Fruit fly (Drosophila melanogaster): ENCODE data around the gene CG31789.

Gene CG31789

dm6 chr2L:18621357-18622211, 15.9 kb downstream of the CG31789 start (continued):
- TF ChIP-seq bowl (GFP tag; IDR thresholded peaks at IDR 0.05) (no peak), CG6175 (GFP tag; IDR thresholded peaks at IDR 0.05) (peak; percentile 55; the same call in 1 of the 3 replicates), CG10147 (GFP tag; optimal IDR thresholded peaks at IDR 0.05) (peak; percentile 71), Dip2 (GFP tag; IDR thresholded peaks at IDR 0.05) (no peak), CG9215 (GFP tag; IDR thresholded peaks at IDR 0.05) (peak; percentile 78), Tbp (GFP tag; optimal IDR thresholded peaks at IDR 0.05) (no peak), wek (GFP tag; optimal IDR thresholded peaks at IDR 0.05) (peak; percentile 6), Blimp-1 (GFP tag; optimal IDR thresholded peaks at IDR 0.05) (peak; percentile 83), CG11085 (GFP tag; IDR thresholded peaks at IDR 0.05) (0 out of 2 replicates have a peak, but pooled peaks have one; percentile 67), CG12391 (tag; optimal IDR thresholded peaks at IDR 0.05) (peak; percentile 85), pho (GFP tag; optimal IDR thresholded peaks at IDR 0.05) (peak; percentile 80), Lpt (GFP tag; optimal IDR thresholded peaks at IDR 0.05) (no peak), CG4404 (GFP tag; IDR thresholded peaks at IDR 0.05) (peak; percentile 37; the same call in 1 of the 2 replicates), CG32772 (GFP tag; IDR thresholded peaks at IDR 0.05) (peak; percentile 78), CG17912 (GFP tag; optimal IDR thresholded peaks at IDR 0.05) (peak; percentile 19), Ravus (GFP tag; IDR thresholded peaks at IDR 0.05) (peak; percentile 9; the same call in 1 of the 2 replicates), CG2120 (GFP tag; optimal IDR thresholded peaks at IDR 0.05) (peak; percentile 89), Gsc (GFP tag; IDR thresholded peaks at IDR 0.05) (no peak), rib (GFP tag; IDR thresholded peaks at IDR 0.05) (peak; percentile 54; the same call in 1 of the 2 replicates), CG16815 (GFP tag; optimal IDR thresholded peaks at IDR 0.05) (peak; percentile 28), HLH54F (GFP tag; optimal IDR thresholded peaks at IDR 0.05) (peak; percentile 48), Nf-YA (GFP tag; IDR thresholded peaks at IDR 0.05) (peak; percentile 62; the same call in 1 of the 2 replicates), Hr3 (GFP tag; optimal IDR thresholded peaks at IDR 0.05) (peak; percentile 56), Ets65A (GFP tag) (peak; percentile 52), CG42726 (GFP tag; IDR thresholded peaks at IDR 0.05; ENCODE audit: partially characterized antibody) (no peak), lab (GFP tag; optimal IDR thresholded peaks at IDR 0.05) (peak; percentile 88), Meics (GFP tag; optimal IDR thresholded peaks at IDR 0.05) (peak; percentile 85), Side (GFP tag; optimal IDR thresholded peaks at IDR 0.05) (no peak), slou (GFP tag; optimal IDR thresholded peaks at IDR 0.05) (peak; percentile 80), CG6854 (GFP tag; optimal IDR thresholded peaks at IDR 0.05) (peak; percentile 48), ems (GFP tag; optimal IDR thresholded peaks at IDR 0.05) (peak; percentile 43), Mrtf (GFP tag; IDR thresholded peaks at IDR 0.05) (peak; percentile 70), shn (GFP tag; optimal IDR thresholded peaks at IDR 0.05) (peak; percentile 30), CrebB (tag; optimal IDR thresholded peaks at IDR 0.05) (peak; percentile 59), CG4730 (GFP tag; IDR thresholded peaks at IDR 0.05) (peak; percentile 53; the same call in 1 of the 2 replicates), nom (GFP tag; optimal IDR thresholded peaks at IDR 0.05) (peak; percentile 27), Asciz (GFP tag; optimal IDR thresholded peaks at IDR 0.05) (peak; percentile 66), repo (GFP tag; optimal IDR thresholded peaks at IDR 0.05) (peak; percentile 16), fd96Cb (tag; optimal IDR thresholded peaks at IDR 0.05) (peak; percentile 75), ftz-f1 (GFP tag; optimal IDR thresholded peaks at IDR 0.05) (no peak), Mes4 (GFP tag; optimal IDR thresholded peaks at IDR 0.05) (no peak), CG17829 (tag; optimal IDR thresholded peaks at IDR 0.05) (peak; percentile 80), corto (GFP tag; optimal IDR thresholded peaks at IDR 0.05) (peak; percentile 71), CG32767 (GFP tag; IDR thresholded peaks at IDR 0.05) (peak; percentile 69; the same call in 1 of the 2 replicates), sima (GFP tag; optimal IDR thresholded peaks at IDR 0.05) (no peak), oc (tag; optimal IDR thresholded peaks at IDR 0.05) (peak; percentile 56), NfI (GFP tag; optimal IDR thresholded peaks at IDR 0.05) (peak; percentile 69)
